Fruit fly (Drosophila melanogaster): ENCODE results near the gene CG12375.

Gene CG12375

DNA sequence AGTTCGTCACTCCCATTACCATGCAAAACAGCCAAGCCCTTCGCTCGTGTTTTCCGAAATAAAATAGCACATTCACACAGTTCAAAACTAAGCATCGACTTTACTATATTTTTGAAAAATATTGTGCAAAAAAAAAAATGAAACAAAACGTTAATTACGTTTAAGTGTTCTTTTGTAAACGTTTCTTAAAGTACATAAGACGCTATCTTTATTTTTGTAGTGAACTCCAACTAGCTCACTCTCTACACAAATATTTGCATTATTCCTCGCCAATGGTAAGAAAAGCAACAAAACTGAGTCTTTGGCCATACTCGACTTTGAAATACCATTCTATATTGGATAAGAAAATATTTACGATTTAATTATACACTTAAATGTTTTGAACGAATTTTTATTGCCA, 4.0 kb upstream of the CG12375 start (continued):
- TF ChIP-seq gem (tag; optimal IDR thresholded peaks at IDR 0.05), result no peak

DNA sequence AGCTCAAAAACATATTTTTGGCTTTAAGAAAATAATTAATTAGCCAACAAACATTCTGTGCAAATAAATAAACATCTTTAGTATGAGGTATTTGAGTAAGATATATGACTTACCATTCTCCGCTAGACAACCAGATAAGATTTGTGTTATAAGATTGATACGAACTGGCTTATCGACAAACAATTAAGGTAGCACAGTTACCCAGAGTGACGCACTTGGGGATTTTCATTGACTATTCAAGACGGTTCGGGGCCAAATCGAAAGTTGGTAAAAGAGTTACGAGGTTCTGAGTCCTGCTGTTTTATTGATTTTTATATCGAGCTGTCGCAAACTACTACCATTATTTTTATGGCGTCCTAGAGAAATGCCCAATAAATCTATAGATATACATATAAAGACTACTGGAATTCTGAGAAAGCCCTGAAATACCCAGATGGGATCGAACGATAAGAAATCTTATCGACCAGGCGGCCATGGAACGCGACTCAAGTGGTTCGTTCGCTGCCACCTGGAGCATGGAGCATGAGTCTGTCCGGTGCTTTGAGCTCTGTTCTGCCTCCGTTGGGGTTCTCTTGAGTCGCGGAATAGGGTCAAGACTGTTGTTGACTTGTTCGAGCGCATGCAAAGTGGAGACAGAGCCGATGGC, 3.4 kb upstream of the CG12375 start:
- no peak for TF ChIP-seq twi (tag; optimal IDR thresholded peaks at IDR 0.05)
- TF ChIP-seq disco-r (GFP tag; optimal IDR thresholded peaks at IDR 0.05), result no peak
- TF ChIP-seq CG1233 (GFP tag; optimal IDR thresholded peaks at IDR 0.05), result no peak
- TF ChIP-seq sens (GFP tag), result peak; percentile 25
- TF ChIP-seq BEAF-32 (GFP tag; optimal IDR thresholded peaks at IDR 0.05), result no peak
- peak; percentile 76 for TF ChIP-seq grn (GFP tag; optimal IDR thresholded peaks at IDR 0.05)
- no peak for TF ChIP-seq CG11398 (GFP tag; optimal IDR thresholded peaks at IDR 0.05)
- TF ChIP-seq eve (GFP tag; optimal IDR thresholded peaks at IDR 0.05), result no peak
- TF ChIP-seq ftz-f1 (GFP tag; optimal IDR thresholded peaks at IDR 0.05), result peak; percentile 3
- no peak for TF ChIP-seq CG7372 (GFP tag; IDR thresholded peaks at IDR 0.05)
- TF ChIP-seq bcd (GFP tag; optimal IDR thresholded peaks at IDR 0.05), result no peak
- peak; percentile 81 for TF ChIP-seq CG34376 (GFP tag; optimal IDR thresholded peaks at IDR 0.05)
- peak in 1 of 3 experiments; percentile 24 for TF ChIP-seq Stat92E (GFP tag; optimal IDR thresholded peaks at IDR 0.05)
- peak; percentile 83 for TF ChIP-seq exex (tag; optimal IDR thresholded peaks at IDR 0.05)
- no peak for TF ChIP-seq Side (GFP tag; optimal IDR thresholded peaks at IDR 0.05)
- TF ChIP-seq slp2 (GFP tag; optimal IDR thresholded peaks at IDR 0.05), result no peak
- TF ChIP-seq gsb (GFP tag; IDR thresholded peaks at IDR 0.05), result no peak
- TF ChIP-seq CG1024 (GFP tag; IDR thresholded peaks at IDR 0.05), result no peak
- TF ChIP-seq repo (GFP tag; optimal IDR thresholded peaks at IDR 0.05), result no peak
- 0 out of 3 replicates have a peak, but pooled peaks have one; percentile 41 for TF ChIP-seq vnd (GFP tag; IDR thresholded peaks at IDR 0.05; ENCODE audit: partially characterized antibody)
- TF ChIP-seq CoRest (tag; optimal IDR thresholded peaks at IDR 0.05), result no peak
- TF ChIP-seq Fer1 (GFP tag; optimal IDR thresholded peaks at IDR 0.05), result no peak
- no peak for TF ChIP-seq pum (GFP tag; optimal IDR thresholded peaks at IDR 0.05)
- TF ChIP-seq zf30C (GFP tag; optimal IDR thresholded peaks at IDR 0.05), result no peak
- no peak for TF ChIP-seq CG10431 (GFP tag; optimal IDR thresholded peaks at IDR 0.05)
- no peak for TF ChIP-seq shn (GFP tag; optimal IDR thresholded peaks at IDR 0.05)
- TF ChIP-seq Med (GFP tag), result peak; percentile 29
- TF ChIP-seq Dfd (GFP tag; optimal IDR thresholded peaks at IDR 0.05), result no peak
- TF ChIP-seq sug (tag; optimal IDR thresholded peaks at IDR 0.05), result peak; percentile 74
- TF ChIP-seq dmrt11E (tag; optimal IDR thresholded peaks at IDR 0.05), result no peak
- TF ChIP-seq CG8290 (GFP tag; optimal IDR thresholded peaks at IDR 0.05), result no peak
- no peak for TF ChIP-seq CG8290 (tag; optimal IDR thresholded peaks at IDR 0.05)
- TF ChIP-seq CG9609 (GFP tag; optimal IDR thresholded peaks at IDR 0.05), result no peak
- TF ChIP-seq CG17186 (GFP tag; optimal IDR thresholded peaks at IDR 0.05), result no peak
- no peak for TF ChIP-seq CG12155 (GFP tag; optimal IDR thresholded peaks at IDR 0.05)

DNA sequence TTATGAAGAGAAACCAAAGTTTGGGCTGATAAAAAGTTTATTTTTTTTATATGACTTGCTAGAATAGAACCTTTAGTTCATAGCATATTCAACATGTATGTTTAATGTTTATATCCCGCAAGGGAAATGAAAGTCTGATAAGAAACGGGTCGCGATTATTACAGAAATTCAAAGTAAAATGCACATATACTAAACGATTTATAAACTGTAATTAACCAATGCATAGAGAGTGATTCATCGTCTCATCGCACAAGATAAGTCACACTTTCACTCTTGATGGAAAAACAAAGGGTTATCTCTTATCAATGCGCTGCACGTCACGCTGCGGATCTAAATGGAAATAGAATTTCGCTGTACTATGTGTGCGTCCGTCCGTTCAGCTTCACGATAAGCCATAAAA, 2.2 kb upstream of the CG12375 start:
- TF ChIP-seq sens (GFP tag), result peak; percentile 4
- TF ChIP-seq Bgb (GFP tag; IDR thresholded peaks at IDR 0.05; ENCODE audit: partially characterized antibody), result no peak
